Fruit fly (Drosophila melanogaster): Measurements from ENCODE around the gene Alp12.

Alp12 gene

DNA sequence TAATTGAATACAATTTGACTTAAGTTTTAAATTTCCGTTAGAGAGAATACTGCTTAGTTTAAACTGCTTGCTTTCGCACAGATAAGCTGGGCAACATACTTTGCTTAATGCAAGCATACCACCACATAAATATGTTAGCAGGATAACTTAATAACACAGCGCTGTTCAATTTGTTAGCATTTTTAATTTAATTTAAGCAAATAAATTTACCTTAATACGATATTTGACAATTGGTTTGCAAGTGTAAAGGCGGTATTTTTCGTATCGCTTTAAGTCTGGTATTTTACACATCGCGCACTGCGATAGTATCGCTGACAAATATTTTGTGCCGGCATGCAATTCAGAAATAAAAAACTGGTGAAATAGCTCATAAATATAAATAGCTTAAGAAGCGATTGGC is 6.5 kb downstream of the Alp12 start, which contains the start of gene RtcB (continued):
- no peak for TF ChIP-seq CG34376 (GFP tag; optimal IDR thresholded peaks at IDR 0.05)
- no peak for TF ChIP-seq tio (GFP tag; optimal IDR thresholded peaks at IDR 0.05)
- TF ChIP-seq gem (tag; optimal IDR thresholded peaks at IDR 0.05) = peak; percentile 19
- TF ChIP-seq pan (optimal IDR thresholded peaks at IDR 0.05) = no peak
- TF ChIP-seq pan (GFP tag; optimal IDR thresholded peaks at IDR 0.05 in 1 of 2, IDR thresholded peaks at IDR 0.05 in 1 of 2) = no peak
- no peak for TF ChIP-seq p53 (GFP tag; optimal IDR thresholded peaks at IDR 0.05)
- no peak for TF ChIP-seq TFAM (GFP tag; optimal IDR thresholded peaks at IDR 0.05)
- no peak for TF ChIP-seq lab (GFP tag; optimal IDR thresholded peaks at IDR 0.05)
- TF ChIP-seq CG11696 (GFP tag; IDR thresholded peaks at IDR 0.05) = no peak
- no peak for TF ChIP-seq toy (GFP tag; IDR thresholded peaks at IDR 0.05)
- TF ChIP-seq CG1603 (tag; optimal IDR thresholded peaks at IDR 0.05) = peak; percentile 67
- no peak for TF ChIP-seq Mrtf (GFP tag; IDR thresholded peaks at IDR 0.05)
- TF ChIP-seq NC2β (GFP tag; optimal IDR thresholded peaks at IDR 0.05) = no peak
- no peak for TF ChIP-seq Atf6 (GFP tag; IDR thresholded peaks at IDR 0.05)
- no peak for TF ChIP-seq CG9215 (GFP tag; IDR thresholded peaks at IDR 0.05)
- TF ChIP-seq Hand (GFP tag; optimal IDR thresholded peaks at IDR 0.05) = no peak
- TF ChIP-seq bcd (GFP tag; optimal IDR thresholded peaks at IDR 0.05) = no peak
- TF ChIP-seq vvl (GFP tag; IDR thresholded peaks at IDR 0.05) = no peak; the same call in 1 of the 2 replicates
- TF ChIP-seq CG4854 (GFP tag; optimal IDR thresholded peaks at IDR 0.05) = no peak
- TF ChIP-seq cwo (GFP tag; optimal IDR thresholded peaks at IDR 0.05) = no peak
- peak; percentile 9 for TF ChIP-seq CG2712 (tag; optimal IDR thresholded peaks at IDR 0.05)
- peak; percentile 18 for TF ChIP-seq CG30020 (tag; optimal IDR thresholded peaks at IDR 0.05)
- TF ChIP-seq sug (tag; optimal IDR thresholded peaks at IDR 0.05) = peak; percentile 12
- no peak for TF ChIP-seq CG17568 (GFP tag; optimal IDR thresholded peaks at IDR 0.05)
- TF ChIP-seq CG4707 (GFP tag; optimal IDR thresholded peaks at IDR 0.05) = no peak
- TF ChIP-seq nerfin-1 (tag; optimal IDR thresholded peaks at IDR 0.05) = peak; percentile 58
- TF ChIP-seq MESR4 (GFP tag; optimal IDR thresholded peaks at IDR 0.05) = no peak
- TF ChIP-seq CG6791 (GFP tag; IDR thresholded peaks at IDR 0.05; ENCODE audit: partially characterized antibody) = peak; percentile 94
- TF ChIP-seq CG12104 (GFP tag; optimal IDR thresholded peaks at IDR 0.05) = no peak
- TF ChIP-seq NFAT (GFP tag; IDR thresholded peaks at IDR 0.05) = no peak
- no peak for TF ChIP-seq CG12236 (GFP tag; optimal IDR thresholded peaks at IDR 0.05)
- peak; percentile 68 for TF ChIP-seq MBD-R2 (GFP tag; IDR thresholded peaks at IDR 0.05)
- TF ChIP-seq Dp (GFP tag; optimal IDR thresholded peaks at IDR 0.05) = peak; percentile 67
- no peak for TF ChIP-seq grn (GFP tag; optimal IDR thresholded peaks at IDR 0.05)
- no peak for TF ChIP-seq D (optimal IDR thresholded peaks at IDR 0.05)
- no peak for TF ChIP-seq D (GFP tag; optimal IDR thresholded peaks at IDR 0.05)
- TF ChIP-seq CG17186 (GFP tag; optimal IDR thresholded peaks at IDR 0.05) = peak; percentile 75
- TF ChIP-seq CG4328 (GFP tag; optimal IDR thresholded peaks at IDR 0.05) = no peak
- TF ChIP-seq Ets65A (GFP tag) = peak; percentile 42
- no peak for TF ChIP-seq CG30403 (GFP tag; optimal IDR thresholded peaks at IDR 0.05)
- TF ChIP-seq CG1832 (GFP tag; optimal IDR thresholded peaks at IDR 0.05) = no peak
- TF ChIP-seq slp2 (GFP tag; optimal IDR thresholded peaks at IDR 0.05) = no peak
- TF ChIP-seq aop (GFP tag; IDR thresholded peaks at IDR 0.05) = no peak
- no peak for TF ChIP-seq dpn (GFP tag; optimal IDR thresholded peaks at IDR 0.05)
- peak; percentile 96 for TF ChIP-seq inv (GFP tag; IDR thresholded peaks at IDR 0.05; ENCODE audit: partially characterized antibody)
- no peak for TF ChIP-seq CG17912 (GFP tag; optimal IDR thresholded peaks at IDR 0.05)
- no peak for TF ChIP-seq CG8924 (tag; optimal IDR thresholded peaks at IDR 0.05)
- no peak for TF ChIP-seq CG8281 (tag; optimal IDR thresholded peaks at IDR 0.05)
- TF ChIP-seq pho (GFP tag; optimal IDR thresholded peaks at IDR 0.05) = peak; percentile 34
- TF ChIP-seq Hsf (GFP tag; optimal IDR thresholded peaks at IDR 0.05) = peak; percentile 17
- no peak for TF ChIP-seq fd3F (GFP tag; optimal IDR thresholded peaks at IDR 0.05)
- TF ChIP-seq fru (optimal IDR thresholded peaks at IDR 0.05) = no peak

Data from whole organism, embryonic.